Worm (Caenorhabditis elegans) whole organism, L4/young adult: ENCODE measurements around the gene cyk-1.

ENCODE experiments used
- W03F9.2 ChIP-seq: fragments of 150-350 bp; optimal IDR thresholded peaks from 2 replicates; lab custom pipeline; 2014; ENCODE audit warnings: missing biosample characterization, missing genetic modification characterization
- him-1 ChIP-seq: sonication (generic microtip); optimal IDR thresholded peaks from 2 replicates; lab custom pipeline; 2016; ENCODE audit warnings: missing genotype, missing genetic modification reagents, missing genetic modification characterization, missing compliant biosample characterization

DNA sequence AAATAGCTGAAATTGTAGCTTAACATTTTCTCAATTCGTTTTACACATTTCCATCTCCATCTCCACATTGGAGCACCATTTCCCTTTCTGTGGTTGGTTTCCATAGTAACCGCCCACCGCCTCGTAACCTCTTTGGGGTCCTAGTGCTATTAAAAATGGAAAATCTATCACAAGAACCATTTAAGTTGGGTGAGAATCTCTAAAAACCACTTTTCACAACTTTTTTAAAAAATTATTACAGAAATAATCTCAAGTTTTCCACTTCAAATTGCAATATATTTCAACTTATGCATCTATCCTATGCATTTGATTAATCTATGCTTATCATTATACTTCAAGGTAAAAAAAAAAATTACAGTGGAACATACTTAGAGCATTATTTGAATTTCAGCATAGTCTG, 41.0 kb upstream of the cyk-1 start, which contains the start of gene tmem-17:
- TF ChIP-seq W03F9.2 (no peak), him-1 (tag; lab: Kevin White, UChicago) (no peak)
